Worm (Caenorhabditis elegans): ENCODE measurements around the gene F11C1.4.

DNA sequence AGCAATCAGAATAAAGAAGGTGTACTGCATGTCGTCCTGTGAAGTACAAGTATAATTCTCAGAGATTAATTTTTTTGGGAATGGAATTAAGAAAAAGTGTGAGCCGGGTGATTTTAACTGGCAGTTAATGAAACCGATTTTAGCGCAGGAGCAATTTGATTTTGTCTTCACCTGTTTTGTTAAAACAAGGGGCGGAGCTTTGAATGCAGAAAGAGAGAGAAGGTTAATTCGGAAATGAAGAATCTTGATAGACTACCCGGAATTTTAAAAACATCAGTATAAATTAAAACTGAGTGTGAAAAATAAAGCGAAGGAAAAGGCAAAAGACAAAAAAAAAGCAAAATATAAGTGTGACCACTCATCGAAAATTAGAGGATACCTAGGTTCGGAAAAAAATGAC lies 30.3 kb upstream of the F11C1.4 start, which contains the start of gene C05E7.3:
- TF ChIP-seq dpl-1 (GFP tag; optimal IDR thresholded peaks at IDR 0.05) (no peak), pha-4 (GFP tag; IDR thresholded peaks at IDR 0.05) (no peak), pha-4 (tag; optimal IDR thresholded peaks at IDR 0.05) (no peak), madf-9 (GFP tag; conservative IDR thresholded peaks at IDR 0.05) (no peak), lin-38 (GFP tag; IDR thresholded peaks at IDR 0.05) (no peak), nhr-6 (tag; optimal IDR thresholded peaks at IDR 0.05) (no peak), php-3 (GFP tag; IDR thresholded peaks at IDR 0.05) (no peak), aha-1 (tag) (no peak), nhr-11 (tag; optimal IDR thresholded peaks at IDR 0.05) (no peak), unc-62 (GFP tag; optimal IDR thresholded peaks at IDR 0.05 in 1 of 2) (no peak), unc-62 (tag; optimal IDR thresholded peaks at IDR 0.05) (no peak), Y48G9A.11 (GFP tag; IDR thresholded peaks at IDR 0.05) (no peak), saeg-2 (GFP tag; IDR thresholded peaks at IDR 0.05) (no peak)
